Fruit fly (Drosophila melanogaster) whole organism, embryonic: Measurements from ENCODE around the gene osi.

Source experiments
- gcm ChIP-seq: fragments of 200-800 bp; sonication (Bioruptor generic); optimal IDR thresholded peaks from 2 replicates; lab custom pipeline; 2019; ENCODE audit warnings: missing biosample characterization, mild to moderate bottlenecking, missing genetic modification characterization, moderate library complexity
- lab ChIP-seq: fragments of 200-800 bp; sonication (Bioruptor generic); optimal IDR thresholded peaks from 3 replicates; lab custom pipeline; 2017; ENCODE audit warnings: missing biosample characterization, missing genetic modification characterization, mild to moderate bottlenecking, moderate library complexity, missing genetic modification reagents

DNA sequence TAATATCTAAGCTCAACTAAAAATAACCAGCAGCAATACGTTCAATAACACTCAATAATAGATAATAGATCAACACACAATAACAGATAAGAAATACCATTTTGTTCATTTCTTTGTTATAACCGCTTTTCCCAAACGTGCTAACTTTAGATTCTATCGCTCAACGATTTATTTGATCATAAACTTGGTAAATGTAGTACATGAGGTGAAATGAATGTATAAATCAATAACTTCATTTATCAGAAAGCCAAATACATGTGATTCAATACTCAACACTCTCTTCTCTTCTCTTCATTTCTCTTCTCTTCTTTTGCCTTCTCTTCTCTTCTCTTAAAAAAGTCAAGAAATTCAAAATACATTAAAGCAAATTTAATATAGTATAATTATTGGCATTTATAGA is 30.1 kb downstream of the osi start:
- TF ChIP-seq lab (GFP tag; lab: Kevin White, UChicago) (no peak), gcm (GFP tag; lab: Kevin White, UChicago) (no peak)
